Worm (Caenorhabditis elegans): ENCODE results near the gene nhr-187.

DNA sequence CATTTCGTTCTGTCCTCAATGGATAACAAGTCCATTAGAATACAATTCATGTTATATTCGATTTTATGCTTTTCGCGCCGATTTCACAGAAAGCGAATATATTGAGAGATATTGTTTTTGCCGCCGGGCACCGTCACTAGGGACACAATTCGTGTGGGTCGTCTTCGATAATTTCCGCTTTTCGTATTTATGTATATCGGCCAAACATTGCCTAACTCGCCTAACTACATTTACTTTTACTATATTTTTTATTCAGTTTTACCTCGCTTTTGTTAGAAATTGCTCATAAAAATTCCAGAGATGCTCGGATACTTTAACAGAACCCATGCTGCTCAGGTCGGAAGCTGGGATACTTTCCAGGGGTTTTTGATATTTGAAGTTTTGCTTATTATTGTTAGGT lies 31.9 kb upstream of the nhr-187 start, which contains the start of gene sre-9:
- no peak for TF ChIP-seq zag-1 (tag; optimal IDR thresholded peaks at IDR 0.05)
- TF ChIP-seq isw-1 (GFP tag; IDR thresholded peaks at IDR 0.05) = no peak
- TF ChIP-seq dpl-1 (GFP tag; optimal IDR thresholded peaks at IDR 0.05) = no peak
- TF ChIP-seq lin-13 (GFP tag; optimal IDR thresholded peaks at IDR 0.05) = no peak
- no peak for TF ChIP-seq nhr-11 (tag; optimal IDR thresholded peaks at IDR 0.05)
- TF ChIP-seq lin-39 (tag; optimal IDR thresholded peaks at IDR 0.05) = no peak
- no peak for TF ChIP-seq ztf-4 (tag; optimal IDR thresholded peaks at IDR 0.05)
- TF ChIP-seq elt-3 (tag; optimal IDR thresholded peaks at IDR 0.05) = no peak
- no peak for TF ChIP-seq nhr-28 (tag; optimal IDR thresholded peaks at IDR 0.05)
- TF ChIP-seq xbp-1 (tag; optimal IDR thresholded peaks at IDR 0.05) = no peak
- no peak for TF ChIP-seq nhr-12 (tag; optimal IDR thresholded peaks at IDR 0.05)

All from whole organism, L1 larva.